Worm (Caenorhabditis elegans) whole organism, L4 larva: ENCODE results near the gene F25E5.9.

Source experiments
- F37D6.2 ChIP-seq: sonication (generic microtip); optimal IDR thresholded peaks from 2 replicates; lab custom pipeline; 2016; ENCODE audit warnings: mild to moderate bottlenecking, missing genetic modification characterization, missing compliant biosample characterization
- F49E8.2 ChIP-seq: sonication (generic microtip); optimal IDR thresholded peaks from 2 replicates; lab custom pipeline; 2016; ENCODE audit warnings: missing compliant biosample characterization, mild to moderate bottlenecking, missing genetic modification characterization, borderline replicate concordance
- R02D3.7 ChIP-seq: fragments of 150-350 bp; sonication (generic microtip); optimal IDR thresholded peaks from 3 replicates; lab custom pipeline; 2014; ENCODE audit warnings: missing biosample characterization, missing genetic modification characterization
- T26A8.4 ChIP-seq: fragments of 200-800 bp; sonication (Bioruptor generic); IDR thresholded peaks from 2 replicates; pipeline ENCODE4 v1.3.6; 2022; ENCODE audit warnings: missing genetic modification characterization, missing compliant biosample characterization
- Y48G9A.11 ChIP-seq: fragments of 200-800 bp; sonication (Bioruptor generic); IDR thresholded peaks from 2 replicates; pipeline ENCODE4 v1.3.6; 2022; ENCODE audit warnings: missing genetic modification reagents, missing genetic modification characterization, missing compliant biosample characterization
- ZK546.5 ChIP-seq, 2 experiments: sonication (generic microtip); optimal IDR thresholded peaks; 2 replicates each; lab custom pipeline; 2017; ENCODE audit warnings: missing biosample characterization in 2 of 2, missing genetic modification characterization in 2 of 2
- aly-2 ChIP-seq: sonication (generic microtip); optimal IDR thresholded peaks from 2 replicates; lab custom pipeline; 2018; ENCODE audit warnings: missing biosample characterization, missing genetic modification characterization
- ama-1 ChIP-seq: fragments of 150-350 bp; optimal IDR thresholded peaks from 2 replicates; lab custom pipeline; 2014; ENCODE audit warnings: inconsistent platforms, mixed read lengths
- arid-1 ChIP-seq: fragments of 200-800 bp; sonication (Bioruptor generic); conservative IDR thresholded peaks from 2 replicates; pipeline ENCODE4 v1.3.6; 2022; ENCODE audit warnings: missing genetic modification reagents, missing genetic modification characterization, missing compliant biosample characterization
- ceh-20 ChIP-seq: fragments of 200-800 bp; sonication (Bioruptor generic); IDR thresholded peaks from 2 replicates; pipeline ENCODE4 v1.3.6; 2022; ENCODE audit warnings: missing genetic modification reagents, missing genetic modification characterization, missing compliant biosample characterization
- ceh-32 ChIP-seq: sonication (generic microtip); optimal IDR thresholded peaks from 2 replicates; lab custom pipeline; 2016; ENCODE audit warnings: mild to moderate bottlenecking, missing genetic modification characterization, missing compliant biosample characterization; ENCODE audit not compliant: poor library complexity
- cey-2 ChIP-seq: sonication (generic microtip); optimal IDR thresholded peaks from 3 replicates; lab custom pipeline; 2017; ENCODE audit warnings: missing genetic modification characterization, mild to moderate bottlenecking, missing compliant biosample characterization, antibody characterized with exemption, borderline replicate concordance; ENCODE audit not compliant: insufficient read depth
- daf-12 ChIP-seq: fragments of 150-350 bp; optimal IDR thresholded peaks from 2 replicates; lab custom pipeline; 2014; ENCODE audit warnings: missing biosample characterization, missing genetic modification reagents, missing genetic modification characterization
- daf-16 ChIP-seq, 3 experiments: sonication (generic microtip); optimal IDR thresholded peaks; 2 replicates each; lab custom pipeline; 2016 to 2017; ENCODE audit warnings: missing genetic modification characterization in 3 of 3, missing genetic modification reagents in 3 of 3, mild to moderate bottlenecking in 2 of 3, missing compliant biosample characterization in 2 of 3, missing biosample characterization in 1 of 3, moderate library complexity in 1 of 3
- daf-19 ChIP-seq: fragments of 200-800 bp; sonication (Bioruptor generic); conservative IDR thresholded peaks from 2 replicates; pipeline ENCODE4 v1.3.6; 2022; ENCODE audit warnings: missing genetic modification characterization, missing compliant biosample characterization
- dmd-6 ChIP-seq: fragments of 200-800 bp; sonication (Bioruptor generic); IDR thresholded peaks from 2 replicates; pipeline ENCODE4 v1.3.6; 2022; ENCODE audit warnings: missing genetic modification reagents, missing genetic modification characterization, missing compliant biosample characterization
- egl-27 ChIP-seq: sonication (generic microtip); optimal IDR thresholded peaks from 3 replicates; lab custom pipeline; 2017; ENCODE audit warnings: missing biosample characterization, missing genetic modification reagents, missing genetic modification characterization
- egl-43 ChIP-seq: fragments of 200-800 bp; sonication (Bioruptor generic); IDR thresholded peaks from 2 replicates; pipeline ENCODE4 v1.3.6; 2022; ENCODE audit warnings: missing genetic modification reagents, missing genetic modification characterization, missing compliant biosample characterization
- fkh-10 ChIP-seq: fragments of 150-350 bp; optimal IDR thresholded peaks from 2 replicates; lab custom pipeline; 2014; ENCODE audit warnings: missing biosample characterization, missing genetic modification reagents, missing genetic modification characterization
- hif-1 ChIP-seq, 2 experiments: sonication (generic microtip); optimal IDR thresholded peaks; 2 replicates each; lab custom pipeline; 2016 to 2017; ENCODE audit warnings: missing compliant biosample characterization in 2 of 2, missing genetic modification characterization in 2 of 2, missing genetic modification reagents in 2 of 2, missing genotype in 2 of 2, mild to moderate bottlenecking in 1 of 2
- jun-1 ChIP-seq: fragments of 150-350 bp; optimal IDR thresholded peaks from 2 replicates; lab custom pipeline; 2014; ENCODE audit warnings: missing biosample characterization, missing genetic modification reagents, missing genetic modification characterization
- lin-13 ChIP-seq: fragments of 150-350 bp; optimal IDR thresholded peaks from 2 replicates; lab custom pipeline; 2014; ENCODE audit warnings: missing biosample characterization, missing genetic modification reagents, missing genetic modification characterization
- lin-29 ChIP-seq: fragments of 200-800 bp; sonication (Bioruptor generic); IDR thresholded peaks from 2 replicates; pipeline ENCODE4 v1.3.6; 2022; ENCODE audit warnings: missing genetic modification reagents, missing genetic modification characterization, missing compliant biosample characterization
- lsy-2 ChIP-seq, 2 experiments: fragments of 150-350 bp in 1 of 2; sonication (generic microtip) in 1 of 2; optimal IDR thresholded peaks; 2 replicates each; lab custom pipeline; 2014 to 2017; ENCODE audit warnings: missing biosample characterization in 2 of 2, missing genetic modification characterization in 2 of 2
- madf-5 ChIP-seq, 2 experiments: fragments of 200-800 bp; sonication (Bioruptor generic); IDR thresholded peaks; 2 replicates each; pipeline ENCODE4 v1.3.6; 2022; ENCODE audit warnings: missing compliant biosample characterization in 2 of 2, missing genetic modification characterization in 2 of 2
- mep-1 ChIP-seq: fragments of 150-350 bp; sonication (generic microtip); optimal IDR thresholded peaks from 3 replicates; lab custom pipeline; 2014; ENCODE audit warnings: missing biosample characterization, missing genetic modification characterization
- mxl-2 ChIP-seq: fragments of 200-800 bp; sonication (Bioruptor generic); conservative IDR thresholded peaks from 2 replicates; pipeline ENCODE4 v1.3.6; 2022; ENCODE audit warnings: missing genetic modification reagents, missing genetic modification characterization, missing compliant biosample characterization
- mxl-3 ChIP-seq: fragments of 200-800 bp; sonication (Bioruptor generic); optimal IDR thresholded peaks from 2 replicates; lab custom pipeline; 2018; ENCODE audit warnings: mild to moderate bottlenecking, missing genetic modification characterization, missing compliant biosample characterization
- nhr-102 ChIP-seq: sonication (generic microtip); optimal IDR thresholded peaks from 2 replicates; lab custom pipeline; 2016; ENCODE audit warnings: mild to moderate bottlenecking, missing genetic modification characterization, moderate library complexity, missing compliant biosample characterization
- nhr-11 ChIP-seq: fragments of 150-350 bp; optimal IDR thresholded peaks from 2 replicates; lab custom pipeline; 2014; ENCODE audit warnings: missing biosample characterization, missing genetic modification characterization
- nhr-42 ChIP-seq: fragments of 200-800 bp; sonication (Bioruptor generic); IDR thresholded peaks from 2 replicates; pipeline ENCODE4 v1.3.6; 2022; ENCODE audit warnings: missing genetic modification characterization, missing compliant biosample characterization
- nhr-77 ChIP-seq: fragments of 150-350 bp; optimal IDR thresholded peaks from 2 replicates; lab custom pipeline; 2014; ENCODE audit warnings: missing biosample characterization, missing genetic modification characterization
- saeg-2 ChIP-seq: fragments of 200-800 bp; sonication (Bioruptor generic); IDR thresholded peaks from 2 replicates; pipeline ENCODE4 v1.3.6; 2022; ENCODE audit warnings: missing genetic modification reagents, missing genetic modification characterization, missing compliant biosample characterization
- snpc-1.2 ChIP-seq: fragments of 200-800 bp; sonication (Bioruptor generic); IDR thresholded peaks from 2 replicates; pipeline ENCODE4 v1.3.6; 2022; ENCODE audit warnings: missing genetic modification reagents, missing genetic modification characterization, missing compliant biosample characterization
- spr-3 ChIP-seq: fragments of 200-800 bp; sonication (Bioruptor generic); optimal IDR thresholded peaks from 2 replicates; lab custom pipeline; 2018; ENCODE audit warnings: mild to moderate bottlenecking, missing genetic modification characterization, missing compliant biosample characterization
- unc-130 ChIP-seq: sonication (generic microtip); optimal IDR thresholded peaks from 2 replicates; lab custom pipeline; 2016; ENCODE audit warnings: missing genetic modification reagents, missing genetic modification characterization, missing compliant biosample characterization
- zip-11 ChIP-seq: fragments of 200-800 bp; sonication (Bioruptor generic); IDR thresholded peaks from 2 replicates; pipeline ENCODE4 v1.3.6; 2022; ENCODE audit warnings: missing genetic modification characterization, missing compliant biosample characterization
- ztf-11 ChIP-seq: fragments of 150-350 bp; optimal IDR thresholded peaks from 2 replicates; lab custom pipeline; 2014; ENCODE audit warnings: missing biosample characterization, missing genetic modification characterization

Gene F25E5.9

DNA sequence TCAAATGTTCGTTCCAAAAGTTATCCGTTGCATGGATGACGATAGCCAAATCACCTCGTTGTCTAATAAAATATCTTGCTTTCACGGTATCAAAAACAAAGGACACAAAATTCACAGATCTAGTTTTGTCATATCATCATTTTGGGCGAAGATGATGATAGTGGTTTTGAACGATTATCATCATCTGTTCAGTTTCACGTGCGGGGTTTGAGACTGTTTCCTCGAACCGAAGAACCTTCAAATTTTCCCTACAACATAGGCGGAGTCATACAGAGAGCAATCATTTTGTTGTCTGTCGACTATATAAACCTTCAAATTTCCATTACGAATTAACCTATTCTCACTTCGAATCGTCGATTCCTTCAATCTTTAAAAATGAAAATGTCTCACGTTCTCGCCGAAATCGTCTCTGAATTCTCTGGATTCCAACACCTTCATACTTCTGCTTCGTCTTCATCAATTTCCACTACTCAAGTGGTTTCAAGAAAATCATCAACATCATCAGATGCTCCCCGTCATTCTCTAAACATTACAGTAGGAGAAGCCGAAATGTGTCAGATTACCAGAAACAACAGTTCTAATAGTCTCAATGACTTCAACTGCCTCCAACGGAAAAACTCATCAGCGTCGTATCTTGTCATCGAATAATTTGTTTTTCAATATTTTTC is 24.5 kb downstream of the F25E5.9 start, which contains the start of gene F18E3.11 (continued):
- TF ChIP-seq lin-29 (GFP tag; lab: Robert Waterston, UW) (no peak), R02D3.7 (no peak), mxl-3 (GFP tag; lab: Kevin White, UChicago) (peak; percentile 45), saeg-2 (no peak), F49E8.2 (tag; lab: Kevin White, UChicago) (no peak), ama-1 (lab: Kevin White, UChicago) (peak; percentile 94), daf-19 (GFP tag; lab: Robert Waterston, UW) (no peak), mep-1 (tag; lab: Kevin White, UChicago) (no peak), ceh-32 (tag; lab: Kevin White, UChicago) (no peak), jun-1 (no peak), nhr-42 (GFP tag; lab: Robert Waterston, UW) (no peak), madf-5 (GFP tag; IDR thresholded peaks at IDR 0.05; lab: Robert Waterston, UW) (no peak), ZK546.5 (tag; optimal IDR thresholded peaks at IDR 0.05; lab: Kevin White, UChicago) (no peak), dmd-6 (GFP tag; lab: Robert Waterston, UW) (peak; percentile 23; the same call in 1 of the 2 replicates), daf-16 (GFP tag; optimal IDR thresholded peaks at IDR 0.05; lab: Kevin White, UChicago) (no peak), daf-16 (tag; optimal IDR thresholded peaks at IDR 0.05; lab: Kevin White, UChicago) (no peak), egl-27 (tag; lab: Kevin White, UChicago) (no peak)

ce11 chrV:7411695-7412094 is 26.0 kb downstream of the F25E5.9 start, which contains the start of gene str-41:
TSS of gene str-41 (plus strand) at chrV:7411995.
- TF ChIP-seq cey-2 (tag; lab: Kevin White, UChicago) (no peak), nhr-102 (no peak), T26A8.4 (GFP tag; lab: Robert Waterston, UW) (no peak), ztf-11 (tag; lab: Kevin White, UChicago) (no peak), aly-2 (tag; lab: Kevin White, UChicago) (no peak), arid-1 (GFP tag; lab: Robert Waterston, UW) (no peak), zip-11 (GFP tag; lab: Robert Waterston, UW) (no peak), unc-130 (GFP tag; lab: Kevin White, UChicago) (no peak), F37D6.2 (tag; lab: Kevin White, UChicago) (no peak), fkh-10 (GFP tag; lab: Kevin White, UChicago) (no peak)
- TF ChIP-seq, all 104 proteins: peak for 0

DNA sequence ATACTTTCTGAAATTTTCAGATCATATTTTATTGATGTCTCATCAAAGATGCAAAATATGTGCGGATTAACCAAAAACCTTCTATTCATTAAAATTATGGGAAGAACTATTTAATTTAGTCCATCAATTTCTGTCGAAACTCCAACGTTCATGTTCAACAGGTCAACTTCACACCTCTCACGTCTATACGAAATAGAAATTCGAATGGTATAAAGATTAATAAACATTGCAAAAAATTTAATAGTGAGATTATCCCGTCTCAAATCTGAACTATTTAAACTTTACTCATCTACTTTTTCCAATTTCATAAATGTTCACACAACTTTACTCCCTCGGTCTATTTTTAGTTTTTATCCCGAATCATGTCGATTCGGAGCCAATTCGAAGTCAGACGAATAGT is 28.1 kb downstream of the F25E5.9 start, which contains the start of gene R13D7.2:
TSS of gene R13D7.2 (plus strand) at position 301 of the 400 bp plus-strand sequence.
- no peak for TF ChIP-seq T26A8.4 (GFP tag; lab: Robert Waterston, UW)
- TF ChIP-seq Y48G9A.11 (GFP tag; lab: Robert Waterston, UW): no peak
- no peak for TF ChIP-seq lin-29 (GFP tag; lab: Robert Waterston, UW)
- no peak for TF ChIP-seq nhr-77 (tag; lab: Kevin White, UChicago)
- TF ChIP-seq hif-1 (tag; optimal IDR thresholded peaks at IDR 0.05; lab: Kevin White, UChicago): no peak
- TF ChIP-seq jun-1: no peak
- TF ChIP-seq daf-19 (GFP tag; lab: Robert Waterston, UW): no peak
- no peak for TF ChIP-seq nhr-11 (tag; lab: Kevin White, UChicago)
- TF ChIP-seq lsy-2 (tag; optimal IDR thresholded peaks at IDR 0.05; lab: Kevin White, UChicago): no peak
- no peak for TF ChIP-seq ama-1 (lab: Kevin White, UChicago)
- no peak for TF ChIP-seq snpc-1.2 (GFP tag; lab: Robert Waterston, UW)
- no peak for TF ChIP-seq mxl-2
- TF ChIP-seq lin-13: no peak
- TF ChIP-seq egl-43 (GFP tag; lab: Robert Waterston, UW): no peak
- no peak for TF ChIP-seq daf-12 (tag; lab: Kevin White, UChicago)
- TF ChIP-seq ceh-20 (GFP tag; lab: Robert Waterston, UW): no peak
- no peak for TF ChIP-seq zip-11 (GFP tag; lab: Robert Waterston, UW)
- TF ChIP-seq spr-3: no peak
